Worm (Caenorhabditis elegans) whole organism, L4 larva: ENCODE measurements around the gene clec-185.

Source experiments
- Y5F2A.4 ChIP-seq: fragments of 200-800 bp; sonication (Bioruptor generic); optimal IDR thresholded peaks from 2 replicates; lab custom pipeline; 2018; ENCODE audit warnings: mild to moderate bottlenecking, missing genetic modification characterization, missing compliant biosample characterization
- ZK546.5 ChIP-seq, 2 experiments: sonication (generic microtip); optimal IDR thresholded peaks; 2 replicates each; lab custom pipeline; 2017; ENCODE audit warnings: missing biosample characterization in 2 of 2, missing genetic modification characterization in 2 of 2
- attf-4 ChIP-seq: sonication (generic microtip); optimal IDR thresholded peaks from 3 replicates; lab custom pipeline; 2017; ENCODE audit warnings: missing biosample characterization, missing genetic modification characterization
- ceh-20 ChIP-seq: fragments of 200-800 bp; sonication (Bioruptor generic); IDR thresholded peaks from 2 replicates; pipeline ENCODE4 v1.3.6; 2022; ENCODE audit warnings: missing genetic modification reagents, missing genetic modification characterization, missing compliant biosample characterization
- ceh-44 ChIP-seq: fragments of 200-800 bp; sonication (Bioruptor generic); IDR thresholded peaks from 2 replicates; pipeline ENCODE4 v1.3.6; 2022; ENCODE audit warnings: missing genetic modification reagents, missing genetic modification characterization, missing compliant biosample characterization
- ctbp-1 ChIP-seq: fragments of 200-800 bp; sonication (Bioruptor generic); IDR thresholded peaks from 2 replicates; pipeline ENCODE4 v1.3.6; 2022; ENCODE audit warnings: missing genetic modification reagents, missing genetic modification characterization, missing compliant biosample characterization
- fkh-10 ChIP-seq: fragments of 150-350 bp; optimal IDR thresholded peaks from 2 replicates; lab custom pipeline; 2014; ENCODE audit warnings: missing biosample characterization, missing genetic modification reagents, missing genetic modification characterization
- lin-29 ChIP-seq: fragments of 200-800 bp; sonication (Bioruptor generic); IDR thresholded peaks from 2 replicates; pipeline ENCODE4 v1.3.6; 2022; ENCODE audit warnings: missing genetic modification reagents, missing genetic modification characterization, missing compliant biosample characterization
- mep-1 ChIP-seq: fragments of 150-350 bp; sonication (generic microtip); optimal IDR thresholded peaks from 3 replicates; lab custom pipeline; 2014; ENCODE audit warnings: missing biosample characterization, missing genetic modification characterization
- nhr-10 ChIP-seq: fragments of 150-350 bp; optimal IDR thresholded peaks from 2 replicates; lab custom pipeline; 2014; ENCODE audit warnings: missing biosample characterization, missing genetic modification characterization
- nhr-28 ChIP-seq: fragments of 150-350 bp; optimal IDR thresholded peaks from 2 replicates; lab custom pipeline; 2014; ENCODE audit warnings: missing biosample characterization, missing genetic modification characterization
- nhr-42 ChIP-seq: fragments of 200-800 bp; sonication (Bioruptor generic); IDR thresholded peaks from 2 replicates; pipeline ENCODE4 v1.3.6; 2022; ENCODE audit warnings: missing genetic modification characterization, missing compliant biosample characterization
- nhr-76 ChIP-seq: fragments of 150-350 bp; optimal IDR thresholded peaks from 2 replicates; lab custom pipeline; 2014; ENCODE audit warnings: missing biosample characterization, missing genetic modification characterization
- ztf-11 ChIP-seq: fragments of 150-350 bp; optimal IDR thresholded peaks from 2 replicates; lab custom pipeline; 2014; ENCODE audit warnings: missing biosample characterization, missing genetic modification characterization

Gene clec-185

DNA sequence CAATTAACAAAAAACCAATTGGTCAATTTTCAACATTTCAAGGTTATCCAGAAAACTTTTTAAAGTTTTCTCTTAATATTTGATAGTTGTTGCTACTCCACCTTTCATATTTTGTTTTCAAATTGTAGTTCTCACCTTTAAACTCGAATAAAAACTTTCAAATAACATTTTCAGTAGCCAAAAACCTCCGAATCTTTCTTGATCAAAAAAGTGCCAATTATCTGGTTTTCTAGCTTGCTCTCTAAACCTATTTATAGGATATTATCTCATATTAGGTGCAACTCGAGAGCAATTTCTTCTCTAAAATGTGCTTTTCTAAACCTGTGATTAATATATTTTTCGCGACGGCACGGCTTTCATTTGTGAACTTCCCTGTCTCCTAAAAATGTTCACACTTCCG lies 48.7 kb downstream of the clec-185 start, which contains the start of gene sru-26 (continued):
- TF ChIP-seq nhr-10 (tag; lab: Kevin White, UChicago): no peak
- TF ChIP-seq, all 104 proteins: peak for 0

DNA sequence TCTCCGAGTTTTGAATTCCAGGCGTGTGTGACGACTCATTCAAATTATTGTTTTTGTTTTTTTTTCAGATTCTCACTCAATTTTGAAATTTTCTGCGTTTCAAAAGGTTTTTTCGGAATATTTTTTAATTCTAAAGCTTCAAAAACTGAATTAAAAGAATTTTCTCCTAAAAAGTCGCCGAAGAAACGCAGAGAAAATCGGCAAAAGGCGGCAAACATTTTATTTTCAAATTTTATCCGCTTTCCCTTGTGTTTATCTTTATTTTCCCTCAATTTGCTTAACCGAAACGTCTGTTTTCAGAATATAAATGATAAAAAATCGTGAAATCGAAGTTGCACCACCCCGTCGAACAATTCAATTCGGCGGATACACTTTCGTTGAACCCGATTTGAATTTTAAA lies 52.0 kb downstream of the clec-185 start, which contains the start of gene him-6:
him-6 (plus strand) TSS at position 301 of the 400 bp plus-strand sequence.
- no peak for TF ChIP-seq nhr-42
- no peak for TF ChIP-seq ceh-44 (GFP tag; lab: Robert Waterston, UW)
- no peak for TF ChIP-seq ctbp-1 (GFP tag; lab: Robert Waterston, UW)
- TF ChIP-seq nhr-76: no peak
- no peak for TF ChIP-seq lin-29 (GFP tag; lab: Robert Waterston, UW)
- TF ChIP-seq Y5F2A.4 (GFP tag; lab: Kevin White, UChicago): no peak
- no peak for TF ChIP-seq ztf-11 (tag; lab: Kevin White, UChicago)
- TF ChIP-seq ZK546.5 (tag; optimal IDR thresholded peaks at IDR 0.05; lab: Kevin White, UChicago): no peak
- TF ChIP-seq fkh-10: no peak
- TF ChIP-seq nhr-28: no peak
- TF ChIP-seq ceh-20: no peak
- TF ChIP-seq mep-1 (tag; lab: Kevin White, UChicago): no peak
- TF ChIP-seq attf-4 (tag; lab: Kevin White, UChicago): no peak
- no peak for TF ChIP-seq nhr-10 (tag; lab: Kevin White, UChicago)
